Worm (Caenorhabditis elegans) whole organism, L2 larva: Measurements from ENCODE around the gene nhr-59.
A peak's percentile ranks its signal among the peaks of the same experiment; 100 is the strongest.

Experiments
- C34F6.9 ChIP-seq: fragments of 150-350 bp; optimal IDR thresholded peaks from 2 replicates; lab custom pipeline; 2014; ENCODE audit warnings: missing biosample characterization, missing genetic modification characterization
- F13H6.1 ChIP-seq: sonication (generic microtip); optimal IDR thresholded peaks from 2 replicates; lab custom pipeline; 2016; ENCODE audit warnings: missing genetic modification characterization, missing compliant biosample characterization
- R02D3.7 ChIP-seq: fragments of 150-350 bp; optimal IDR thresholded peaks from 2 replicates; lab custom pipeline; 2014; ENCODE audit warnings: missing biosample characterization, missing genetic modification characterization
- aly-2 ChIP-seq: fragments of 150-350 bp; optimal IDR thresholded peaks from 2 replicates; lab custom pipeline; 2014; ENCODE audit warnings: missing biosample characterization, missing genetic modification characterization
- ceh-16 ChIP-seq: fragments of 150-350 bp; optimal IDR thresholded peaks from 2 replicates; lab custom pipeline; 2014; ENCODE audit warnings: missing biosample characterization, missing genetic modification characterization
- ceh-82 ChIP-seq: fragments of 150-350 bp; optimal IDR thresholded peaks from 2 replicates; lab custom pipeline; 2014; ENCODE audit warnings: missing biosample characterization, missing genetic modification characterization
- crh-2 ChIP-seq: sonication (generic microtip); optimal IDR thresholded peaks from 2 replicates; lab custom pipeline; 2017; ENCODE audit warnings: missing biosample characterization, missing genetic modification characterization
- egl-27 ChIP-seq: sonication (generic microtip); optimal IDR thresholded peaks from 3 replicates; lab custom pipeline; 2017; ENCODE audit warnings: missing biosample characterization, missing genetic modification reagents, missing genetic modification characterization
- elt-1 ChIP-seq: fragments of 150-350 bp; optimal IDR thresholded peaks from 2 replicates; lab custom pipeline; 2014; ENCODE audit warnings: missing biosample characterization, missing genetic modification characterization
- elt-3 ChIP-seq: sonication (generic microtip); optimal IDR thresholded peaks from 2 replicates; lab custom pipeline; 2017; ENCODE audit warnings: missing biosample characterization, missing genetic modification characterization
- fos-1 ChIP-seq: fragments of 150-350 bp; optimal IDR thresholded peaks from 2 replicates; lab custom pipeline; 2014; ENCODE audit warnings: missing biosample characterization, missing genetic modification characterization
- gmeb-1 ChIP-seq: fragments of 150-350 bp; optimal IDR thresholded peaks from 2 replicates; lab custom pipeline; 2014; ENCODE audit warnings: missing biosample characterization, missing genetic modification characterization
- lin-13 ChIP-seq: fragments of 150-350 bp; optimal IDR thresholded peaks from 2 replicates; lab custom pipeline; 2014; ENCODE audit warnings: missing biosample characterization, missing genetic modification reagents, missing genetic modification characterization
- lsy-2 ChIP-seq, 2 experiments: fragments of 150-350 bp in 1 of 2; sonication (generic microtip) in 1 of 2; optimal IDR thresholded peaks; 2 replicates each; lab custom pipeline; 2014 to 2017; ENCODE audit warnings: missing biosample characterization in 2 of 2, missing genetic modification characterization in 2 of 2
- mab-5 ChIP-seq: fragments of 150-350 bp; optimal IDR thresholded peaks from 2 replicates; lab custom pipeline; 2014; ENCODE audit warnings: missing biosample characterization, missing genetic modification characterization
- mdl-1 ChIP-seq, 2 experiments: fragments of 150-350 bp in 1 of 2; sonication (generic microtip) in 1 of 2; optimal IDR thresholded peaks; 2 replicates each; lab custom pipeline; 2017; ENCODE audit warnings: missing biosample characterization in 2 of 2, missing genetic modification characterization in 2 of 2
- nhr-10 ChIP-seq: sonication (generic microtip); optimal IDR thresholded peaks from 2 replicates; lab custom pipeline; 2017; ENCODE audit warnings: missing biosample characterization, missing genetic modification characterization
- nhr-11 ChIP-seq: fragments of 150-350 bp; optimal IDR thresholded peaks from 2 replicates; lab custom pipeline; 2014; ENCODE audit warnings: missing biosample characterization, missing genetic modification characterization
- nhr-12 ChIP-seq: fragments of 150-350 bp; optimal IDR thresholded peaks from 2 replicates; lab custom pipeline; 2014; ENCODE audit warnings: missing biosample characterization, missing genetic modification characterization
- nhr-23 ChIP-seq: fragments of 150-350 bp; optimal IDR thresholded peaks from 2 replicates; lab custom pipeline; 2014; ENCODE audit warnings: missing biosample characterization, missing genetic modification reagents, missing genetic modification characterization
- nhr-77 ChIP-seq: fragments of 150-350 bp; optimal IDR thresholded peaks from 2 replicates; lab custom pipeline; 2014; ENCODE audit warnings: missing biosample characterization, missing genetic modification characterization
- peb-1 ChIP-seq: fragments of 150-350 bp; optimal IDR thresholded peaks from 2 replicates; lab custom pipeline; 2014; ENCODE audit warnings: missing biosample characterization, missing genetic modification characterization
- sem-4 ChIP-seq: fragments of 150-350 bp; optimal IDR thresholded peaks from 2 replicates; lab custom pipeline; 2014; ENCODE audit warnings: missing biosample characterization, missing genetic modification reagents, missing genetic modification characterization
- sma-3 ChIP-seq: sonication (generic microtip); optimal IDR thresholded peaks from 2 replicates; lab custom pipeline; 2016; ENCODE audit warnings: missing genetic modification reagents, missing genetic modification characterization, missing compliant biosample characterization
- sma-9 ChIP-seq, 2 experiments: fragments of 150-350 bp in 1 of 2; sonication (generic microtip) in 1 of 2; optimal IDR thresholded peaks; 2 replicates each; lab custom pipeline; 2014 to 2016; ENCODE audit warnings: missing genetic modification characterization in 2 of 2, mild to moderate bottlenecking in 1 of 2, missing biosample characterization in 1 of 2, missing compliant biosample characterization in 1 of 2, missing genetic modification reagents in 1 of 2, moderate library complexity in 1 of 2
- unc-39 ChIP-seq: fragments of 150-350 bp; optimal IDR thresholded peaks from 2 replicates; lab custom pipeline; 2014; ENCODE audit warnings: missing biosample characterization, missing genetic modification characterization
- unc-62 ChIP-seq: fragments of 150-350 bp; optimal IDR thresholded peaks from 2 replicates; lab custom pipeline; 2014; ENCODE audit warnings: missing biosample characterization, missing genetic modification reagents, missing genetic modification characterization
- ztf-1 ChIP-seq: fragments of 200-800 bp; sonication (Bioruptor generic); conservative IDR thresholded peaks from 2 replicates; pipeline ENCODE4 v1.3.6; 2022; ENCODE audit warnings: missing genetic modification characterization, missing compliant biosample characterization
- ztf-11 ChIP-seq: sonication (generic microtip); optimal IDR thresholded peaks from 2 replicates; lab custom pipeline; 2017; ENCODE audit warnings: missing biosample characterization, missing genetic modification characterization
- ztf-4 ChIP-seq: fragments of 150-350 bp; optimal IDR thresholded peaks from 2 replicates; lab custom pipeline; 2014; ENCODE audit warnings: missing biosample characterization, missing genetic modification characterization

nhr-59 gene

ce11 chrV:2230912-2231311 lies 47.2 kb downstream of the nhr-59 start, which contains the start of gene nhr-134:
nhr-134 (plus strand) TSS chrV:2231223.
- TF ChIP-seq fos-1 (tag; lab: Kevin White, UChicago) (peak; percentile 4), F13H6.1 (tag; lab: Kevin White, UChicago) (no peak), gmeb-1 (tag; lab: Kevin White, UChicago) (no peak), crh-2 (tag; lab: Kevin White, UChicago) (peak; percentile 38), C34F6.9 (tag; lab: Kevin White, UChicago) (peak; percentile 34)
- TF ChIP-seq, all 48 proteins: peak for 3

DNA sequence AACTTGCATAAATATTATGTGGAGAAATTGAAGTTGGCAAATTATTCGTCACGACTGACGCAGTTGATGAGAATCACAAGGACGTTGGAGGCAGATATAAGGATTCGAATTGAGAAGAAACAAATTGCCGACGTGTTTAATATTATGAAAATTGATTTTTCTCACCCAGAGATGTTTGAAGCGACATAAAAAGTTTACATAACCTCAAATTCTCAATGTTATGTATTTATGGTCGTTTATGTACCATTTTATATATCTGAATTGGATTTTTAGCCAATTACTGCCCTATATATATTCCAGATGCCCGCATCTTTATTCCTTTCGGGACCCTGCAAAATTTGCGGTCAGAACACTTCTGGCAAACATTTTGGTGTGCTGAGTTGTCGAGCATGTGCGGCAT lies 49.3 kb downstream of the nhr-59 start, which contains the start of gene nhr-126:
TSS of gene nhr-126 (plus strand) at position 301 of the 400 bp plus-strand sequence.
- no peak for TF ChIP-seq ceh-16 (tag; lab: Kevin White, UChicago)
- TF ChIP-seq ztf-11 (tag; lab: Kevin White, UChicago): no peak
- TF ChIP-seq mab-5 (tag; lab: Kevin White, UChicago): no peak
- no peak for TF ChIP-seq unc-39
- no peak for TF ChIP-seq elt-3 (tag; lab: Kevin White, UChicago)
- no peak for TF ChIP-seq egl-27 (tag; lab: Kevin White, UChicago)
- no peak for TF ChIP-seq mdl-1 (tag; optimal IDR thresholded peaks at IDR 0.05; lab: Kevin White, UChicago)
- TF ChIP-seq R02D3.7 (tag; lab: Kevin White, UChicago): no peak
- TF ChIP-seq lsy-2 (tag; optimal IDR thresholded peaks at IDR 0.05; lab: Kevin White, UChicago): no peak
- no peak for TF ChIP-seq nhr-11 (tag; lab: Kevin White, UChicago)
- no peak for TF ChIP-seq unc-62 (GFP tag; lab: Kevin White, UChicago)
- no peak for TF ChIP-seq nhr-10
- TF ChIP-seq elt-1 (tag; lab: Kevin White, UChicago): no peak
- no peak for TF ChIP-seq lin-13 (GFP tag; lab: Kevin White, UChicago)
- no peak for TF ChIP-seq sma-3 (GFP tag; lab: Kevin White, UChicago)
- no peak for TF ChIP-seq F13H6.1 (tag; lab: Kevin White, UChicago)
- TF ChIP-seq nhr-23 (tag; lab: Kevin White, UChicago): no peak
- TF ChIP-seq sem-4 (tag; lab: Kevin White, UChicago): no peak
- TF ChIP-seq ztf-4 (tag; lab: Kevin White, UChicago): no peak
- TF ChIP-seq nhr-77 (tag; lab: Kevin White, UChicago): no peak

DNA sequence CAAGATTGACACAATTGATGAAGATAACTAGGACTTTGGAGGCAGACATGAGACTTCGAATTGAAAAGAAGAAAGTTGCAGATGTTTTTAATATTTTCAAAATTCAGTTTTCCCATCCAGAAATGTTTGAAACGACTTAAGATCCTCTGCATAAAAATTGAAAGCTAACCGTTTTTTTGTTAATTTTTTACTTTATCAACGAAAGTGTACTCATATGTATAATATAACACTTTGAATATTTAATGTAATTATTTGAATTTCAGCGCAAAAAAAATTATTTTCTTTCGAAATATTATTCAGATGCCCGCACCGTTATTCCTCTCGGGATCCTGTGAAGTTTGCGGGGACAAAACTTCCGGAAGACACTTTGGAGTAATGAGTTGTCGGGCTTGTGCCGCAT lies 51.2 kb downstream of the nhr-59 start, which contains the start of gene nhr-18:
TSS of gene nhr-18 (plus strand) at position 301 of the 400 bp plus-strand sequence.
- TF ChIP-seq R02D3.7 (tag; lab: Kevin White, UChicago) (no peak), nhr-12 (tag; lab: Kevin White, UChicago) (no peak), lsy-2 (tag; optimal IDR thresholded peaks at IDR 0.05; lab: Kevin White, UChicago) (no peak), ztf-1 (GFP tag; lab: Robert Waterston, UW) (no peak), F13H6.1 (tag; lab: Kevin White, UChicago) (no peak), ceh-82 (tag; lab: Kevin White, UChicago) (no peak), peb-1 (tag; lab: Kevin White, UChicago) (no peak), sem-4 (tag; lab: Kevin White, UChicago) (no peak), C34F6.9 (tag; lab: Kevin White, UChicago) (no peak), crh-2 (tag; lab: Kevin White, UChicago) (no peak), lin-13 (GFP tag; lab: Kevin White, UChicago) (no peak), unc-62 (GFP tag; lab: Kevin White, UChicago) (no peak), sma-9 (GFP tag; optimal IDR thresholded peaks at IDR 0.05; lab: Kevin White, UChicago) (no peak), sma-9 (tag; optimal IDR thresholded peaks at IDR 0.05; lab: Kevin White, UChicago) (no peak), aly-2 (tag; lab: Kevin White, UChicago) (no peak)
